Fruit fly (Drosophila melanogaster) whole organism, embryonic: ENCODE results near the gene dlg1.
A peak's percentile ranks its signal among the peaks of the same experiment; 100 is the strongest.

ENCODE experiments used
- Aef1 ChIP-seq: fragments of 200-800 bp; sonication (Bioruptor generic); IDR thresholded peaks from 3 replicates; pipeline ENCODE4 v1.3.6; 2022; ENCODE audit warnings: missing biosample characterization, missing genetic modification characterization
- Awh ChIP-seq: fragments of 200-800 bp; sonication (Bioruptor generic); IDR thresholded peaks from 2 replicates; pipeline ENCODE4, ENCODE4 v1.3.6; 2022; ENCODE audit warnings: missing biosample characterization, missing genetic modification characterization
- Bdp1 ChIP-seq: fragments of 200-800 bp; sonication (Bioruptor generic); optimal IDR thresholded peaks from 3 replicates; lab custom pipeline; 2016; ENCODE audit warnings: missing biosample characterization, missing genetic modification characterization
- CG11560 ChIP-seq: fragments of 200-800 bp; sonication (Bioruptor generic); IDR thresholded peaks from 3 replicates; pipeline ENCODE4 v1.3.6; 2022; ENCODE audit warnings: missing biosample characterization, missing genetic modification characterization
- CG11696 ChIP-seq: fragments of 200-800 bp; sonication (Bioruptor generic); IDR thresholded peaks from 2 replicates; pipeline ENCODE4 v1.3.6; 2022; ENCODE audit warnings: missing biosample characterization, missing genetic modification characterization
- CG13296 ChIP-seq: fragments of 200-800 bp; sonication (Bioruptor generic); optimal IDR thresholded peaks from 3 replicates; lab custom pipeline; 2018; ENCODE audit warnings: missing biosample characterization, mild to moderate bottlenecking, missing genetic modification characterization
- CG13894 ChIP-seq: fragments of 200-800 bp; sonication (Bioruptor generic); optimal IDR thresholded peaks from 3 replicates; lab custom pipeline; 2018; ENCODE audit warnings: missing biosample characterization, mild to moderate bottlenecking, missing genetic modification characterization, moderate library complexity
- CG14050 ChIP-seq: fragments of 200-800 bp; sonication (Bioruptor generic); IDR thresholded peaks from 3 replicates; pipeline ENCODE4 v1.3.6; 2022; ENCODE audit warnings: missing biosample characterization, missing genetic modification characterization
- CG14965 ChIP-seq: fragments of 200-800 bp; sonication (Bioruptor generic); optimal IDR thresholded peaks from 2 replicates; lab custom pipeline; 2016; ENCODE audit warnings: missing biosample characterization, missing genetic modification characterization, borderline replicate concordance
- CG16813 ChIP-seq: fragments of 200-800 bp; sonication (Bioruptor generic); IDR thresholded peaks from 3 replicates; pipeline ENCODE4 v1.3.6; 2022; ENCODE audit warnings: missing biosample characterization, missing genetic modification characterization; ENCODE audit not compliant: partially characterized antibody
- CG17359 ChIP-seq: fragments of 200-800 bp; sonication (Bioruptor generic); optimal IDR thresholded peaks from 3 replicates; lab custom pipeline; 2018; ENCODE audit warnings: missing biosample characterization, mild to moderate bottlenecking, missing genetic modification characterization, moderate library complexity
- CG17568 ChIP-seq: fragments of 200-800 bp; sonication (Bioruptor generic); optimal IDR thresholded peaks from 2 replicates; lab custom pipeline; 2018; ENCODE audit warnings: missing biosample characterization, mild to moderate bottlenecking, missing genetic modification characterization, moderate library complexity
- CG17912 ChIP-seq: fragments of 200-800 bp; sonication (Bioruptor generic); optimal IDR thresholded peaks from 2 replicates; lab custom pipeline; 2018; ENCODE audit warnings: missing biosample characterization, mild to moderate bottlenecking, missing genetic modification characterization
- CG2712 ChIP-seq: fragments of 200-800 bp; optimal IDR thresholded peaks from 3 replicates; lab custom pipeline; 2019; ENCODE audit warnings: missing biosample characterization, mild to moderate bottlenecking, missing genetic modification characterization, moderate library complexity
- CG30431 ChIP-seq: fragments of 200-800 bp; sonication (Bioruptor generic); optimal IDR thresholded peaks from 2 replicates; lab custom pipeline; 2017; ENCODE audit warnings: missing biosample characterization, missing genetic modification characterization
- CG5245 ChIP-seq: fragments of 200-800 bp; sonication (Bioruptor generic); optimal IDR thresholded peaks from 3 replicates; lab custom pipeline; 2016; ENCODE audit warnings: missing biosample characterization, missing genetic modification characterization
- CG8388 ChIP-seq: fragments of 200-800 bp; sonication (Bioruptor generic); optimal IDR thresholded peaks from 2 replicates; lab custom pipeline; 2019; ENCODE audit warnings: missing biosample characterization, mild to moderate bottlenecking, missing genetic modification characterization, moderate library complexity
- CG8924 ChIP-seq: fragments of 200-800 bp; optimal IDR thresholded peaks from 3 replicates; lab custom pipeline; 2019; ENCODE audit warnings: missing biosample characterization, mild to moderate bottlenecking, missing genetic modification characterization, moderate library complexity
- D ChIP-seq, 2 experiments: fragments of 200-800 bp in 1 of 2; fragments of >200 bp in 1 of 2; sonication (Bioruptor generic) in 1 of 2; optimal IDR thresholded peaks; 2 replicates in 1 of 2; 3 replicates in 1 of 2; lab custom pipeline; 2017; ENCODE audit warnings: mild to moderate bottlenecking in 1 of 2, missing biosample characterization in 1 of 2, missing genetic modification characterization in 1 of 2, missing genetic modification reagents in 1 of 2
- Dll ChIP-seq: fragments of 200-800 bp; sonication (Bioruptor generic); IDR thresholded peaks from 4 replicates; pipeline ENCODE4 v1.3.6; 2022; ENCODE audit warnings: missing biosample characterization, missing genetic modification characterization; ENCODE audit not compliant: partially characterized antibody
- Doc3 ChIP-seq: fragments of 200-800 bp; sonication (Bioruptor generic); IDR thresholded peaks from 3 replicates; pipeline ENCODE4 v1.3.6; 2022; ENCODE audit warnings: missing biosample characterization, missing genetic modification characterization; ENCODE audit not compliant: partially characterized antibody
- Dref ChIP-seq: fragments of 200-800 bp; sonication (Bioruptor generic); IDR thresholded peaks from 2 replicates; pipeline ENCODE4 v1.3.6; 2022; ENCODE audit warnings: missing biosample characterization, missing genetic modification characterization
- Ets97D ChIP-seq: fragments of 200-800 bp; sonication (Bioruptor generic); optimal IDR thresholded peaks from 3 replicates; lab custom pipeline; 2016; ENCODE audit warnings: missing biosample characterization, missing genetic modification characterization
- Fer3 ChIP-seq: fragments of 200-800 bp; sonication (Bioruptor generic); optimal IDR thresholded peaks from 2 replicates; lab custom pipeline; 2018; ENCODE audit warnings: missing biosample characterization, mild to moderate bottlenecking, missing genetic modification characterization, moderate library complexity
- H2.0 ChIP-seq: fragments of 200-800 bp; sonication (Bioruptor generic); IDR thresholded peaks from 2 replicates; pipeline ENCODE4 v1.3.6; 2022; ENCODE audit warnings: missing biosample characterization, missing genetic modification characterization
- HLH3B ChIP-seq: fragments of 200-800 bp; sonication (Bioruptor generic); IDR thresholded peaks from 2 replicates; pipeline ENCODE4 v1.3.6; 2022; ENCODE audit warnings: missing biosample characterization, missing genetic modification characterization
- HLH54F ChIP-seq: fragments of 200-800 bp; sonication (Bioruptor generic); optimal IDR thresholded peaks from 3 replicates; lab custom pipeline; 2016; ENCODE audit warnings: missing biosample characterization, missing genetic modification characterization
- Hr78 ChIP-seq, 2 experiments: fragments of 200-800 bp in 1 of 2; fragments of >200 bp in 1 of 2; sonication (Bioruptor generic) in 1 of 2; optimal IDR thresholded peaks; 2 replicates each; lab custom pipeline; 2017 to 2019; ENCODE audit warnings: missing biosample characterization in 2 of 2, missing genetic modification characterization in 2 of 2, mild to moderate bottlenecking in 1 of 2, moderate library complexity in 1 of 2
- Kr ChIP-seq: fragments of 200-800 bp; sonication (Bioruptor generic); optimal IDR thresholded peaks from 2 replicates; lab custom pipeline; 2017; ENCODE audit warnings: missing biosample characterization, mild to moderate bottlenecking, missing genetic modification characterization
- Rfx ChIP-seq: fragments of 200-800 bp; sonication (Bioruptor generic); IDR thresholded peaks from 2 replicates; pipeline ENCODE4 v1.3.6; 2022; ENCODE audit warnings: missing biosample characterization, missing genetic modification characterization
- Rx ChIP-seq: fragments of 200-800 bp; sonication (Bioruptor generic); IDR thresholded peaks from 2 replicates; pipeline ENCODE4 v1.3.6; 2022; ENCODE audit warnings: missing biosample characterization, missing genetic modification characterization
- Side ChIP-seq: fragments of 200-800 bp; sonication (Bioruptor generic); optimal IDR thresholded peaks from 2 replicates; lab custom pipeline; 2016; ENCODE audit warnings: missing biosample characterization, missing genetic modification characterization
- Six4 ChIP-seq: fragments of 200-800 bp; sonication (Bioruptor generic); optimal IDR thresholded peaks from 2 replicates; lab custom pipeline; 2016; ENCODE audit warnings: missing biosample characterization, missing genetic modification characterization
- Taf1 ChIP-seq: fragments of 200-800 bp; sonication (Bioruptor generic); IDR thresholded peaks from 2 replicates; pipeline ENCODE4 v1.3.6; 2022; ENCODE audit warnings: missing biosample characterization, missing genetic modification characterization
- az2 ChIP-seq: fragments of 200-800 bp; sonication (Bioruptor generic); optimal IDR thresholded peaks from 3 replicates; lab custom pipeline; 2016; ENCODE audit warnings: missing biosample characterization, missing genetic modification characterization
- caup ChIP-seq: fragments of 200-800 bp; sonication (Bioruptor generic); optimal IDR thresholded peaks from 3 replicates; lab custom pipeline; 2017; ENCODE audit warnings: missing biosample characterization, mild to moderate bottlenecking, missing genetic modification characterization, moderate library complexity; ENCODE audit not compliant: severe bottlenecking
- crc ChIP-seq: fragments of 200-800 bp; sonication (Bioruptor generic); optimal IDR thresholded peaks from 2 replicates; lab custom pipeline; 2016; ENCODE audit warnings: missing biosample characterization, missing genetic modification characterization
- crp ChIP-seq, 2 experiments: fragments of 200-800 bp; sonication (Bioruptor generic); optimal IDR thresholded peaks; 2 replicates in 1 of 2; 3 replicates in 1 of 2; lab custom pipeline; 2017; ENCODE audit warnings: missing biosample characterization in 2 of 2, missing genetic modification characterization in 2 of 2, mild to moderate bottlenecking in 1 of 2, moderate library complexity in 1 of 2
- ftz-f1 ChIP-seq: fragments of 200-800 bp; sonication (Bioruptor generic); optimal IDR thresholded peaks from 2 replicates; lab custom pipeline; 2016; ENCODE audit warnings: missing biosample characterization, missing genetic modification characterization
- gfzf ChIP-seq: fragments of 200-800 bp; sonication (Bioruptor generic); optimal IDR thresholded peaks from 2 replicates; lab custom pipeline; 2016; ENCODE audit warnings: missing biosample characterization, mild to moderate bottlenecking, missing genetic modification characterization, moderate library complexity
- grn ChIP-seq: fragments of 200-800 bp; sonication (Bioruptor generic); optimal IDR thresholded peaks from 3 replicates; lab custom pipeline; 2017; ENCODE audit warnings: missing biosample characterization, missing genetic modification characterization
- knrl ChIP-seq: fragments of 200-800 bp; sonication (Bioruptor generic); IDR thresholded peaks from 3 replicates; pipeline ENCODE4 v1.3.6; 2022; ENCODE audit warnings: missing biosample characterization, missing genetic modification characterization; ENCODE audit not compliant: partially characterized antibody
- lab ChIP-seq: fragments of 200-800 bp; sonication (Bioruptor generic); optimal IDR thresholded peaks from 3 replicates; lab custom pipeline; 2017; ENCODE audit warnings: missing biosample characterization, missing genetic modification characterization, mild to moderate bottlenecking, moderate library complexity, missing genetic modification reagents
- lov ChIP-seq, 2 experiments: fragments of 200-800 bp in 1 of 2; fragments of >200 bp in 1 of 2; sonication (Bioruptor generic) in 1 of 2; IDR thresholded peaks in 1 of 2; optimal IDR thresholded peaks in 1 of 2; 2 replicates in 1 of 2; 3 replicates in 1 of 2; pipeline versions ENCODE4 v1.3.6 to Lab custom; 2017 to 2022; ENCODE audit warnings: missing biosample characterization in 1 of 2, missing genetic modification characterization in 1 of 2
- ro ChIP-seq: fragments of 200-800 bp; sonication (Bioruptor generic); IDR thresholded peaks from 2 replicates; pipeline ENCODE4 v1.3.6; 2022; ENCODE audit warnings: missing biosample characterization, missing genetic modification characterization
- schlank ChIP-seq: fragments of 200-800 bp; sonication (Bioruptor generic); optimal IDR thresholded peaks from 2 replicates; lab custom pipeline; 2018; ENCODE audit warnings: missing biosample characterization, mild to moderate bottlenecking, missing genetic modification characterization
- scrt ChIP-seq: fragments of 200-800 bp; sonication (Bioruptor generic); optimal IDR thresholded peaks from 2 replicates; lab custom pipeline; 2018; ENCODE audit warnings: missing biosample characterization, mild to moderate bottlenecking, missing genetic modification characterization, moderate library complexity
- sim ChIP-seq: fragments of 200-800 bp; sonication (Bioruptor generic); IDR thresholded peaks from 2 replicates; pipeline ENCODE4 v1.3.6; 2022; ENCODE audit warnings: missing biosample characterization, missing genetic modification characterization
- sob ChIP-seq: fragments of 200-800 bp; sonication (Bioruptor generic); IDR thresholded peaks from 2 replicates; pipeline ENCODE4 v1.3.6; 2022; ENCODE audit warnings: missing biosample characterization, missing genetic modification characterization
- stc ChIP-seq: fragments of 200-800 bp; sonication (Bioruptor generic); IDR thresholded peaks from 2 replicates; pipeline ENCODE4 v1.3.6; 2022; ENCODE audit warnings: missing biosample characterization, missing genetic modification characterization

dlg1 gene

DNA sequence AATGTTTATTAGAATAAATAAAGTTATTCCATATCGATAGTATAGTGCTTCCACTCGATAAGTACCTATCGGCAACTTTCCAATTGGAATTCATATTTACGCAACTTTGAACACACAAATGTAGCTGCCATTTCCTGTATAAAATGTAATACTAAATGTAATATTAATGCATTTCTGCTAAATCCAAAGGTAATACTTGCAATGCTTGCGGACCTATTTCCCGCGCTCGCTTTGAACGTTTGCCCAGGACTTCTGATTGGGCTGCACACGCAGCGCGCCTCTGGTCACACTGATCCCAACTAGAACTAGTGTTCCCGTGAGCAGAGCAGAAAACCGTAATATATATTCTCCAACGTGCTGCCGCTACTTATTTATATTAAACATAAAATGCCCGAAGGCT lies at the start of gene dlg1 (continued):
- TF ChIP-seq Rx (no peak), CG17359 (tag; lab: Kevin White, UChicago) (no peak), ro (GFP tag; lab: Robert Waterston, UW) (no peak), HLH54F (no peak), grn (GFP tag; lab: Kevin White, UChicago) (no peak), Ets97D (GFP tag; lab: Kevin White, UChicago) (peak; percentile 11), crc (GFP tag; lab: Kevin White, UChicago) (no peak), crp (GFP tag; optimal IDR thresholded peaks at IDR 0.05; lab: Kevin White, UChicago) (no peak), Kr (GFP tag; lab: Kevin White, UChicago) (no peak), knrl (GFP tag; lab: Robert Waterston, UW) (peak; percentile 72), CG17912 (GFP tag; lab: Kevin White, UChicago) (no peak), CG5245 (GFP tag; lab: Kevin White, UChicago) (no peak), Six4 (GFP tag; lab: Kevin White, UChicago) (no peak), CG8924 (tag; lab: Kevin White, UChicago) (no peak), CG8388 (GFP tag; lab: Kevin White, UChicago) (no peak), Awh (GFP tag; lab: Robert Waterston, UW) (no peak), Bdp1 (GFP tag; lab: Kevin White, UChicago) (no peak), CG14050 (GFP tag; lab: Robert Waterston, UW) (no peak), Fer3 (tag; lab: Kevin White, UChicago) (no peak), Hr78 (GFP tag; optimal IDR thresholded peaks at IDR 0.05; lab: Kevin White, UChicago) (no peak), lov (optimal IDR thresholded peaks at IDR 0.05; lab: Kevin White, UChicago) (no peak), lov (GFP tag; IDR thresholded peaks at IDR 0.05; lab: Robert Waterston, UW) (no peak), schlank (tag; lab: Kevin White, UChicago) (no peak), CG14965 (GFP tag; lab: Kevin White, UChicago) (no peak), gfzf (GFP tag; lab: Kevin White, UChicago) (peak; percentile 67), D (optimal IDR thresholded peaks at IDR 0.05; lab: Kevin White, UChicago) (no peak), D (GFP tag; optimal IDR thresholded peaks at IDR 0.05; lab: Kevin White, UChicago) (no peak), Doc3 (peak; percentile 49; the same call in 2 of the 3 replicates), caup (no peak), H2.0 (GFP tag; lab: Robert Waterston, UW) (no peak), scrt (no peak), CG16813 (GFP tag; lab: Robert Waterston, UW) (peak; percentile 67), lab (GFP tag; lab: Kevin White, UChicago) (no peak), CG11560 (tag; lab: Robert Waterston, UW) (peak; percentile 93), Taf1 (no peak), stc (GFP tag; lab: Robert Waterston, UW) (no peak), Rfx (GFP tag; lab: Robert Waterston, UW) (no peak), CG30431 (no peak), Dll (GFP tag; lab: Robert Waterston, UW) (peak; percentile 82), CG2712 (tag; lab: Kevin White, UChicago) (peak; percentile 10), Dref (GFP tag; lab: Robert Waterston, UW) (peak; percentile 56), CG11696 (GFP tag; lab: Robert Waterston, UW) (no peak), az2 (GFP tag; lab: Kevin White, UChicago) (no peak), Side (GFP tag; lab: Kevin White, UChicago) (no peak), Aef1 (GFP tag; lab: Robert Waterston, UW) (no peak), CG17568 (GFP tag; lab: Kevin White, UChicago) (no peak), sim (GFP tag; lab: Robert Waterston, UW) (no peak), CG13296 (no peak), HLH3B (GFP tag; lab: Robert Waterston, UW) (no peak), ftz-f1 (GFP tag; lab: Kevin White, UChicago) (no peak), CG13894 (tag; lab: Kevin White, UChicago) (no peak), sob (GFP tag; lab: Robert Waterston, UW) (no peak)
